Worm (Caenorhabditis elegans) whole organism, young adult: ENCODE data around the gene ruvb-1.

Experiments
- F23B12.7 ChIP-seq: sonication (generic microtip); optimal IDR thresholded peaks from 2 replicates; lab custom pipeline; 2017; ENCODE audit warnings: missing genetic modification characterization, mild to moderate bottlenecking, missing compliant biosample characterization, antibody characterized with exemption, moderate library complexity; ENCODE audit not compliant: insufficient read depth
- bed-1 ChIP-seq: fragments of 200-800 bp; sonication (Bioruptor generic); IDR thresholded peaks from 2 replicates; pipeline ENCODE4 v1.3.6; 2022; ENCODE audit warnings: missing genetic modification reagents, missing genetic modification characterization, missing compliant biosample characterization
- bed-2 ChIP-seq: fragments of 200-800 bp; sonication (Bioruptor generic); IDR thresholded peaks from 2 replicates; pipeline ENCODE4 v1.3.6; 2022; ENCODE audit warnings: missing genetic modification reagents, missing genetic modification characterization, missing compliant biosample characterization
- dpl-1 ChIP-seq: fragments of 150-350 bp; optimal IDR thresholded peaks from 2 replicates; lab custom pipeline; 2014; ENCODE audit warnings: missing biosample characterization, missing genetic modification reagents, missing genetic modification characterization
- efl-1 ChIP-seq: fragments of 150-350 bp; optimal IDR thresholded peaks from 2 replicates; lab custom pipeline; 2014; ENCODE audit warnings: missing biosample characterization, missing genetic modification reagents, missing genetic modification characterization
- him-1 ChIP-seq: sonication (generic microtip); optimal IDR thresholded peaks from 2 replicates; lab custom pipeline; 2016; ENCODE audit warnings: missing genotype, missing genetic modification reagents, missing genetic modification characterization, missing compliant biosample characterization
- hmg-20 ChIP-seq: fragments of 200-800 bp; sonication (Bioruptor generic); IDR thresholded peaks from 2 replicates; pipeline ENCODE4 v1.3.6; 2022; ENCODE audit warnings: missing genetic modification reagents, missing genetic modification characterization, missing compliant biosample characterization
- lsl-1 ChIP-seq: fragments of 200-800 bp; sonication (Bioruptor generic); optimal IDR thresholded peaks from 2 replicates; lab custom pipeline; 2018; ENCODE audit warnings: mild to moderate bottlenecking, missing genetic modification characterization, moderate library complexity, missing compliant biosample characterization
- madf-6 ChIP-seq: fragments of 200-800 bp; sonication (Bioruptor generic); IDR thresholded peaks from 2 replicates; pipeline ENCODE4 v1.3.6; 2022; ENCODE audit warnings: missing genetic modification reagents, missing genetic modification characterization, missing compliant biosample characterization
- sea-2 ChIP-seq: fragments of 200-800 bp; sonication (Bioruptor generic); IDR thresholded peaks from 2 replicates; pipeline ENCODE4 v1.3.6; 2022; ENCODE audit warnings: missing genetic modification characterization, missing compliant biosample characterization
- ztf-3 ChIP-seq: fragments of 200-800 bp; sonication (Bioruptor generic); optimal IDR thresholded peaks from 2 replicates; lab custom pipeline; 2018; ENCODE audit warnings: mild to moderate bottlenecking, missing genetic modification characterization, missing compliant biosample characterization

The ruvb-1 gene

ce11 chrV:9937435-9937834, 43.2 kb downstream of the ruvb-1 start, which contains the start of gene srj-33:
srj-33 (minus strand) TSS chrV:9937535.
- TF ChIP-seq hmg-20 (no peak), bed-1 (GFP tag; lab: Robert Waterston, UW) (no peak), sea-2 (no peak), bed-2 (no peak), ztf-3 (GFP tag; lab: Kevin White, UChicago) (no peak)

DNA sequence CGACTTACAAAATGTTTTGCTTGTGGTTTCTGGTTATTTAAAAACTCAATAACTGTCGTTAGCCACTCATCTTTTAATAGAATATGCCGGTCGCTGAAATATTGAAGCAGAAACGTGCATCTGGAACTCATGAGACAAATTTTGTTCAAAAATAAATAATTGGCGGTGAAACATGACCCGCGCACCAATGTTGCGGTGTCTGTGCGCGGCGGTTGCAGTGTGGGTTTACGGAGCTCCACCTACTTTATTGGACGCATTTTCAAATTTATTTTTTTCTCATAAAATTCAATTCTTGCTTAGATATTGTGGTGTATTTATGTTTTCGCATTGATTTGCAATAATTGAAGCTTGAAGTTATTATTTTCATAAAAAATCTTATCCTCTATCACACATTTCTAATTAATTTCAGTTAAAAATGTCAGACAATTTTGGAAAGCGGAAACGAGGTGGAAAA, 50.0 kb downstream of the ruvb-1 start, which contains the start of the genes rmh-2 and suds-3:
Gene rmh-2 (minus strand): TSS at position 164 of the 454 bp plus-strand sequence.
Gene suds-3 (plus strand): TSS at position 404 of the 454 bp plus-strand sequence.
- TF ChIP-seq dpl-1 (GFP tag; lab: Kevin White, UChicago) (peak; percentile 20), lsl-1 (GFP tag; lab: Kevin White, UChicago) (peak; percentile 7), him-1 (tag; lab: Kevin White, UChicago) (no peak), madf-6 (peak; percentile 35; the same call in 1 of the 2 replicates), efl-1 (GFP tag; lab: Kevin White, UChicago) (peak; percentile 61), F23B12.7 (tag; lab: Kevin White, UChicago) (peak; percentile 37)
